Worm (Caenorhabditis elegans): ENCODE measurements around the gene tif-1A.

DNA sequence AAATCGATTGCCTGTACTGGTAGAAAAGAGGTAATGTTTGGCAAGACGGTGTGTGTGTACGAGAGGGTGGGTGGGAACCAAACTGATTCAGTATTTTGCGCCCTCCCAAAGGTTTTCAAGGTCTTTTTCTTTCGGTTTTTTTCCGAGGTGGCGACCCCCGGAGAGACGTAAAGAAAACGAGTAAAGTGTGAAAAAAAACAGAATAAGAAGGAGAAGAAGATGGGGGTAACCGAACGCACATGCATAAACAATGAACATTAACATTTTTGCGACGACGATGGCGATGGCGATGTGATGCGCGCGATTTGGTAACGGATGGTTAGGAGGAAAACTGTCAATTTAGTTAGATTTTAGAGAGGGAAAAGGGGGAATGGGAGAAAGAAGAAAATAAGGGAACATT, 25.5 kb downstream of the tif-1A start:
- TF ChIP-seq dmd-4 (tag; optimal IDR thresholded peaks at IDR 0.05; ENCODE audit: borderline replicate concordance) (no peak), unc-55 (GFP tag; optimal IDR thresholded peaks at IDR 0.05) (no peak), npax-4 (tag; optimal IDR thresholded peaks at IDR 0.05) (no peak), elt-4 (tag; optimal IDR thresholded peaks at IDR 0.05) (no peak), rnt-1 (tag; optimal IDR thresholded peaks at IDR 0.05) (no peak), ceh-24 (tag; optimal IDR thresholded peaks at IDR 0.05) (no peak), K02D7.2 (tag; optimal IDR thresholded peaks at IDR 0.05) (no peak), ceh-30 (tag; optimal IDR thresholded peaks at IDR 0.05) (no peak), hlh-30 (tag; optimal IDR thresholded peaks at IDR 0.05; ENCODE audit: insufficient read depth) (no peak), pha-4 (tag; optimal IDR thresholded peaks at IDR 0.05) (no peak)

Data from whole organism, late embryonic.